Fruit fly (Drosophila melanogaster): ENCODE results near the gene CAH9.

The CAH9 gene

dm6 chr3R:27129580-27130385 is 23.8 kb upstream of the CAH9 start (continued):
- TF ChIP-seq dac (GFP tag; optimal IDR thresholded peaks at IDR 0.05), result no peak
- TF ChIP-seq Ets21C (GFP tag; optimal IDR thresholded peaks at IDR 0.05), result peak; percentile 66
- peak; percentile 84 for TF ChIP-seq Hr4 (GFP tag; optimal IDR thresholded peaks at IDR 0.05)
- TF ChIP-seq CG11902 (GFP tag; optimal IDR thresholded peaks at IDR 0.05), result peak; percentile 69
- TF ChIP-seq CG32006 (GFP tag; optimal IDR thresholded peaks at IDR 0.05), result peak; percentile 72
- peak; percentile 59 for TF ChIP-seq Sox15 (GFP tag; optimal IDR thresholded peaks at IDR 0.05)
- TF ChIP-seq ss (GFP tag; optimal IDR thresholded peaks at IDR 0.05), result peak; percentile 5 to 68
- TF ChIP-seq CG7368 (GFP tag; optimal IDR thresholded peaks at IDR 0.05), result peak; percentile 71
- peak; percentile 66 for TF ChIP-seq Ets96B (tag; optimal IDR thresholded peaks at IDR 0.05)
- TF ChIP-seq eg (GFP tag; IDR thresholded peaks at IDR 0.05), result peak; percentile 88
- TF ChIP-seq CG6808 (GFP tag; optimal IDR thresholded peaks at IDR 0.05), result peak; percentile 14
- TF ChIP-seq Eip93F (GFP tag; optimal IDR thresholded peaks at IDR 0.05), result peak; percentile 9
- TF ChIP-seq acj6 (GFP tag; optimal IDR thresholded peaks at IDR 0.05), result peak; percentile 76
- TF ChIP-seq CG3919 (GFP tag; optimal IDR thresholded peaks at IDR 0.05), result peak; percentile 81
- TF ChIP-seq CG4318 (GFP tag; optimal IDR thresholded peaks at IDR 0.05), result peak; percentile 49
- TF ChIP-seq Gug (GFP tag; IDR thresholded peaks at IDR 0.05), result peak; percentile 67
- no peak for TF ChIP-seq Hr38 (GFP tag; optimal IDR thresholded peaks at IDR 0.05)
- peak; percentile 53 for TF ChIP-seq CG11762 (GFP tag; optimal IDR thresholded peaks at IDR 0.05; ENCODE audit: insufficient read depth)
- peak; percentile 83 for TF ChIP-seq esn (GFP tag; optimal IDR thresholded peaks at IDR 0.05)
- TF ChIP-seq spab (GFP tag; optimal IDR thresholded peaks at IDR 0.05), result peak; percentile 24
- no peak for TF ChIP-seq CG9139 (GFP tag; optimal IDR thresholded peaks at IDR 0.05)
- TF ChIP-seq CG6854 (GFP tag; optimal IDR thresholded peaks at IDR 0.05), result no peak
- peak; percentile 13 for TF ChIP-seq CG16779 (tag; optimal IDR thresholded peaks at IDR 0.05)
- TF ChIP-seq pdm3 (GFP tag; optimal IDR thresholded peaks at IDR 0.05), result peak; percentile 81
- TF ChIP-seq lz (GFP tag; optimal IDR thresholded peaks at IDR 0.05), result peak; percentile 72
- TF ChIP-seq achi (GFP tag; optimal IDR thresholded peaks at IDR 0.05), result peak; percentile 68
- peak; percentile 27 for TF ChIP-seq CG1621 (tag; optimal IDR thresholded peaks at IDR 0.05)
- peak; percentile 73 for TF ChIP-seq cyc (GFP tag; optimal IDR thresholded peaks at IDR 0.05)
- TF ChIP-seq CG34406 (GFP tag; optimal IDR thresholded peaks at IDR 0.05), result peak; percentile 69
- peak; percentile 69 for TF ChIP-seq vri (GFP tag; optimal IDR thresholded peaks at IDR 0.05)
- peak; percentile 82 for TF ChIP-seq Hr39 (GFP tag; optimal IDR thresholded peaks at IDR 0.05)
- TF ChIP-seq fkh (GFP tag; optimal IDR thresholded peaks at IDR 0.05), result peak; percentile 75

dm6 chr3R:27128723-27129122 is 22.7 kb upstream of the CAH9 start:
- TF ChIP-seq dsx (GFP tag; optimal IDR thresholded peaks at IDR 0.05; ENCODE audit: poor library complexity, severe bottlenecking) (no peak), CG6163 (GFP tag; IDR thresholded peaks at IDR 0.05) (0 out of 3 replicates have a peak, but pooled peaks have one; percentile 12), OdsH (GFP tag; optimal IDR thresholded peaks at IDR 0.05) (no peak), CG9139 (GFP tag; optimal IDR thresholded peaks at IDR 0.05) (no peak), svp (GFP tag) (peak; percentile 99), Eip78C (GFP tag) (no peak), Eip93F (GFP tag; optimal IDR thresholded peaks at IDR 0.05) (peak; percentile 51), vri (GFP tag; optimal IDR thresholded peaks at IDR 0.05) (peak; percentile 61), CG3919 (GFP tag; optimal IDR thresholded peaks at IDR 0.05) (no peak)

dm6 chr3R:27124588-27124987 is 18.6 kb upstream of the CAH9 start, which contains the start of gene CG6059:
CG6059 (minus strand) TSS chr3R:27124688.
- TF ChIP-seq Ets21C (GFP tag; optimal IDR thresholded peaks at IDR 0.05) (no peak), Eip75B (GFP tag; optimal IDR thresholded peaks at IDR 0.05) (no peak), OdsH (GFP tag; optimal IDR thresholded peaks at IDR 0.05) (no peak), CG8632 (GFP tag; optimal IDR thresholded peaks at IDR 0.05) (no peak), CG1621 (tag; optimal IDR thresholded peaks at IDR 0.05) (no peak), Hr39 (GFP tag; optimal IDR thresholded peaks at IDR 0.05) (no peak), topi (GFP tag; optimal IDR thresholded peaks at IDR 0.05) (no peak), dsx (GFP tag; optimal IDR thresholded peaks at IDR 0.05; ENCODE audit: poor library complexity, severe bottlenecking) (no peak), CG3032 (tag; optimal IDR thresholded peaks at IDR 0.05) (no peak), CG6808 (GFP tag; optimal IDR thresholded peaks at IDR 0.05) (no peak), eg (GFP tag; IDR thresholded peaks at IDR 0.05) (no peak), CG6854 (GFP tag; optimal IDR thresholded peaks at IDR 0.05) (no peak), Ets96B (tag; optimal IDR thresholded peaks at IDR 0.05) (no peak), CG31627 (GFP tag; optimal IDR thresholded peaks at IDR 0.05) (no peak), CG34406 (GFP tag; optimal IDR thresholded peaks at IDR 0.05) (no peak), CG8119 (GFP tag; IDR thresholded peaks at IDR 0.05) (no peak), CG10631 (GFP tag; optimal IDR thresholded peaks at IDR 0.05) (no peak), CG15336 (GFP tag; IDR thresholded peaks at IDR 0.05) (no peak)
